Worm (Caenorhabditis elegans): ENCODE results near the gene ztf-7.

DNA sequence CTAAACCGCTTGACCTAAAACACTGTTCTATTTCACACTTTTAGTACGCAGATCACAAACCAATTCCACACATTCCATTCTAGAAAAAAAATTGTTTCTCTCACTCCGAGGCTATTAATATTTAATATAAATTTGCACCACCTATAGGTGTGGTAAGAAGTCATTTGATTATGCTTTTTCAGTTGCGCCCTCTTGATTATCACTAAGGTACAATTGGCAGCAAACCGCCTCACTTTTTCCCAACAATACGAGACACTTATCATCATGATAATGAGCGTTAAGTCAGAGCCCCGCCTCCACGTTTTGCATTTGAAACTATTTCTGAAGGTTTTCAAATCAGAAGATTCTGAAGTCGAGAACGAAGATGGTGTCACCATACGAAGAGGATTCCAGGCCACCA, 52.2 kb downstream of the ztf-7 start, which contains the start of gene aqp-4:
- no peak for TF ChIP-seq ztf-23 (GFP tag; IDR thresholded peaks at IDR 0.05)
- TF ChIP-seq klf-2 (GFP tag; conservative IDR thresholded peaks at IDR 0.05), result no peak
- no peak for TF ChIP-seq flt-1 (GFP tag; IDR thresholded peaks at IDR 0.05)
- no peak for TF ChIP-seq ref-1 (GFP tag; conservative IDR thresholded peaks at IDR 0.05)
- no peak for TF ChIP-seq ztf-29 (GFP tag; IDR thresholded peaks at IDR 0.05)
- TF ChIP-seq tab-1 (GFP tag; IDR thresholded peaks at IDR 0.05), result no peak
- no peak for TF ChIP-seq cog-1 (tag; optimal IDR thresholded peaks at IDR 0.05)

All from whole organism, midembryonic.